Worm (Caenorhabditis elegans) whole organism, L4 larva: ENCODE data around the gene T19B10.5.

ENCODE experiments used
- F10B5.3 ChIP-seq: sonication (generic microtip); optimal IDR thresholded peaks from 2 replicates; lab custom pipeline; 2016; ENCODE audit warnings: mild to moderate bottlenecking, missing genetic modification characterization, missing compliant biosample characterization
- F44E2.7 ChIP-seq: fragments of 200-800 bp; sonication (Bioruptor generic); IDR thresholded peaks from 2 replicates; pipeline ENCODE4 v2.1.2; 2022; ENCODE audit warnings: missing genetic modification characterization, missing compliant biosample characterization
- T26A8.4 ChIP-seq: fragments of 200-800 bp; sonication (Bioruptor generic); IDR thresholded peaks from 2 replicates; pipeline ENCODE4 v1.3.6; 2022; ENCODE audit warnings: missing genetic modification characterization, missing compliant biosample characterization
- Y105C5A.15 ChIP-seq: fragments of 200-800 bp; sonication (Bioruptor generic); IDR thresholded peaks from 2 replicates; pipeline ENCODE4 v1.3.6; 2022; ENCODE audit warnings: missing genetic modification characterization, missing compliant biosample characterization
- Y48G9A.11 ChIP-seq: fragments of 200-800 bp; sonication (Bioruptor generic); IDR thresholded peaks from 2 replicates; pipeline ENCODE4 v1.3.6; 2022; ENCODE audit warnings: missing genetic modification reagents, missing genetic modification characterization, missing compliant biosample characterization
- Y5F2A.4 ChIP-seq: fragments of 200-800 bp; sonication (Bioruptor generic); optimal IDR thresholded peaks from 2 replicates; lab custom pipeline; 2018; ENCODE audit warnings: mild to moderate bottlenecking, missing genetic modification characterization, missing compliant biosample characterization
- ZK337.2 ChIP-seq: fragments of 200-800 bp; sonication (Bioruptor generic); IDR thresholded peaks from 2 replicates; pipeline ENCODE4 v1.3.6; 2022; ENCODE audit warnings: missing genetic modification reagents, missing genetic modification characterization, missing compliant biosample characterization
- aha-1 ChIP-seq: fragments of 150-350 bp; peaks from one replicate; lab custom pipeline; 2014; ENCODE audit warnings: missing biosample characterization, missing genetic modification characterization
- ceh-20 ChIP-seq: fragments of 200-800 bp; sonication (Bioruptor generic); IDR thresholded peaks from 2 replicates; pipeline ENCODE4 v1.3.6; 2022; ENCODE audit warnings: missing genetic modification reagents, missing genetic modification characterization, missing compliant biosample characterization
- ceh-28 ChIP-seq: fragments of 150-350 bp; optimal IDR thresholded peaks from 2 replicates; lab custom pipeline; 2014; ENCODE audit warnings: missing biosample characterization, missing genetic modification reagents, missing genetic modification characterization
- ceh-82 ChIP-seq: sonication (generic microtip); optimal IDR thresholded peaks from 2 replicates; lab custom pipeline; 2017; ENCODE audit warnings: missing biosample characterization, missing genetic modification characterization
- ctbp-1 ChIP-seq: fragments of 200-800 bp; sonication (Bioruptor generic); IDR thresholded peaks from 2 replicates; pipeline ENCODE4 v1.3.6; 2022; ENCODE audit warnings: missing genetic modification reagents, missing genetic modification characterization, missing compliant biosample characterization
- daf-16 ChIP-seq, 3 experiments: sonication (generic microtip); optimal IDR thresholded peaks; 2 replicates each; lab custom pipeline; 2016 to 2017; ENCODE audit warnings: missing genetic modification characterization in 3 of 3, missing genetic modification reagents in 3 of 3, mild to moderate bottlenecking in 2 of 3, missing compliant biosample characterization in 2 of 3, missing biosample characterization in 1 of 3, moderate library complexity in 1 of 3
- daf-19 ChIP-seq: fragments of 200-800 bp; sonication (Bioruptor generic); conservative IDR thresholded peaks from 2 replicates; pipeline ENCODE4 v1.3.6; 2022; ENCODE audit warnings: missing genetic modification characterization, missing compliant biosample characterization
- daf-8 ChIP-seq: fragments of 200-800 bp; sonication (Bioruptor generic); IDR thresholded peaks from 2 replicates; pipeline ENCODE4 v1.3.6; 2022; ENCODE audit warnings: missing genetic modification characterization, missing compliant biosample characterization
- duxl-1 ChIP-seq: sonication (generic microtip); optimal IDR thresholded peaks from 2 replicates; lab custom pipeline; 2016; ENCODE audit warnings: mild to moderate bottlenecking, missing genetic modification characterization, moderate library complexity, missing compliant biosample characterization; ENCODE audit not compliant: poor library complexity
- fkh-10 ChIP-seq: fragments of 150-350 bp; optimal IDR thresholded peaks from 2 replicates; lab custom pipeline; 2014; ENCODE audit warnings: missing biosample characterization, missing genetic modification reagents, missing genetic modification characterization
- fos-1 ChIP-seq: fragments of 150-350 bp; optimal IDR thresholded peaks from 2 replicates; lab custom pipeline; 2014; ENCODE audit warnings: missing biosample characterization, missing genetic modification characterization
- hif-1 ChIP-seq, 2 experiments: sonication (generic microtip); optimal IDR thresholded peaks; 2 replicates each; lab custom pipeline; 2016 to 2017; ENCODE audit warnings: missing compliant biosample characterization in 2 of 2, missing genetic modification characterization in 2 of 2, missing genetic modification reagents in 2 of 2, missing genotype in 2 of 2, mild to moderate bottlenecking in 1 of 2
- hlh-11 ChIP-seq: fragments of 200-800 bp; sonication (Bioruptor generic); optimal IDR thresholded peaks from 2 replicates; lab custom pipeline; 2018; ENCODE audit warnings: mild to moderate bottlenecking, missing genetic modification characterization, missing compliant biosample characterization
- lim-7 ChIP-seq: fragments of 200-800 bp; sonication (Bioruptor generic); IDR thresholded peaks from 2 replicates; pipeline ENCODE4 v1.3.6; 2022; ENCODE audit warnings: missing genetic modification characterization, missing compliant biosample characterization
- madf-5 ChIP-seq, 2 experiments: fragments of 200-800 bp; sonication (Bioruptor generic); IDR thresholded peaks; 2 replicates each; pipeline ENCODE4 v1.3.6; 2022; ENCODE audit warnings: missing compliant biosample characterization in 2 of 2, missing genetic modification characterization in 2 of 2
- madf-9 ChIP-seq: fragments of 200-800 bp; sonication (Bioruptor generic); conservative IDR thresholded peaks from 2 replicates; pipeline ENCODE4 v1.3.6; 2022; ENCODE audit warnings: missing genetic modification reagents, missing genetic modification characterization, missing compliant biosample characterization
- mdl-1 ChIP-seq, 2 experiments: fragments of 150-350 bp in 1 of 2; sonication (generic microtip) in 1 of 2; optimal IDR thresholded peaks; 2 replicates each; lab custom pipeline; 2014 to 2017; ENCODE audit warnings: missing biosample characterization in 2 of 2, missing genetic modification characterization in 2 of 2
- mxl-3 ChIP-seq: fragments of 200-800 bp; sonication (Bioruptor generic); optimal IDR thresholded peaks from 2 replicates; lab custom pipeline; 2018; ENCODE audit warnings: mild to moderate bottlenecking, missing genetic modification characterization, missing compliant biosample characterization
- nhr-102 ChIP-seq: sonication (generic microtip); optimal IDR thresholded peaks from 2 replicates; lab custom pipeline; 2016; ENCODE audit warnings: mild to moderate bottlenecking, missing genetic modification characterization, moderate library complexity, missing compliant biosample characterization
- nhr-25 ChIP-seq: sonication (generic microtip); optimal IDR thresholded peaks from 2 replicates; lab custom pipeline; 2017; ENCODE audit warnings: missing genetic modification characterization, mild to moderate bottlenecking, missing compliant biosample characterization, antibody characterized with exemption, moderate library complexity, borderline replicate concordance; ENCODE audit not compliant: insufficient read depth
- nhr-28 ChIP-seq: fragments of 150-350 bp; optimal IDR thresholded peaks from 2 replicates; lab custom pipeline; 2014; ENCODE audit warnings: missing biosample characterization, missing genetic modification characterization
- nhr-48 ChIP-seq: sonication (generic microtip); optimal IDR thresholded peaks from 2 replicates; lab custom pipeline; 2016; ENCODE audit warnings: mild to moderate bottlenecking, missing genetic modification characterization, missing compliant biosample characterization
- pha-4 ChIP-seq, 2 experiments: fragments of 150-350 bp in 1 of 2; fragments of 200-800 bp in 1 of 2; sonication (Bioruptor generic) in 1 of 2; IDR thresholded peaks in 1 of 2; optimal IDR thresholded peaks in 1 of 2; 2 replicates each; pipeline versions ENCODE4 v1.3.6 to Lab custom; 2014 to 2022; ENCODE audit warnings: missing genetic modification characterization in 2 of 2, missing genetic modification reagents in 2 of 2, missing biosample characterization in 1 of 2, missing compliant biosample characterization in 1 of 2
- php-3 ChIP-seq: fragments of 200-800 bp; sonication (Bioruptor generic); IDR thresholded peaks from 2 replicates; pipeline ENCODE4 v1.3.6; 2022; ENCODE audit warnings: missing genetic modification reagents, missing genetic modification characterization, missing compliant biosample characterization
- pqm-1 ChIP-seq: sonication (generic microtip); optimal IDR thresholded peaks from 2 replicates; lab custom pipeline; 2017; ENCODE audit warnings: missing biosample characterization, missing genetic modification characterization
- skn-1 ChIP-seq: fragments of 150-350 bp; optimal IDR thresholded peaks from 2 replicates; lab custom pipeline; 2014; ENCODE audit warnings: missing biosample characterization, missing genetic modification characterization
- snpc-1.2 ChIP-seq: fragments of 200-800 bp; sonication (Bioruptor generic); IDR thresholded peaks from 2 replicates; pipeline ENCODE4 v1.3.6; 2022; ENCODE audit warnings: missing genetic modification reagents, missing genetic modification characterization, missing compliant biosample characterization
- unc-130 ChIP-seq: sonication (generic microtip); optimal IDR thresholded peaks from 2 replicates; lab custom pipeline; 2016; ENCODE audit warnings: missing genetic modification reagents, missing genetic modification characterization, missing compliant biosample characterization
- unc-62 ChIP-seq, 3 experiments: fragments of 150-350 bp in 1 of 3; sonication (generic microtip); optimal IDR thresholded peaks in 2 of 3; peaks in 1 of 3; 1 replicate in 1 of 3; 2 replicates in 2 of 3; lab custom pipeline; 2014 to 2017; ENCODE audit warnings: missing biosample characterization in 3 of 3, missing genetic modification characterization in 3 of 3, missing genetic modification reagents in 3 of 3, missing genotype in 1 of 3
- zag-1 ChIP-seq: fragments of 150-350 bp; optimal IDR thresholded peaks from 2 replicates; lab custom pipeline; 2014; ENCODE audit warnings: missing biosample characterization, missing genetic modification characterization
- zip-11 ChIP-seq: fragments of 200-800 bp; sonication (Bioruptor generic); IDR thresholded peaks from 2 replicates; pipeline ENCODE4 v1.3.6; 2022; ENCODE audit warnings: missing genetic modification characterization, missing compliant biosample characterization

Gene T19B10.5

ce11 chrV:11199497-11199896 is 35.0 kb upstream of the T19B10.5 start:
- TF ChIP-seq snpc-1.2 (GFP tag; lab: Robert Waterston, UW): no peak
- no peak for TF ChIP-seq fkh-10 (GFP tag; lab: Kevin White, UChicago)
- TF ChIP-seq hif-1 (tag; optimal IDR thresholded peaks at IDR 0.05; lab: Kevin White, UChicago): no peak
- no peak for TF ChIP-seq aha-1 (tag; lab: Kevin White, UChicago)
- TF ChIP-seq duxl-1: no peak
- peak; percentile 5 for TF ChIP-seq mxl-3 (GFP tag; lab: Kevin White, UChicago)
- TF ChIP-seq nhr-28 (tag; lab: Kevin White, UChicago): no peak
- TF ChIP-seq madf-9 (GFP tag; lab: Robert Waterston, UW): no peak
- peak; percentile 63 for TF ChIP-seq nhr-25 (tag; lab: Kevin White, UChicago)
- no peak for TF ChIP-seq Y48G9A.11 (GFP tag; lab: Robert Waterston, UW)
- no peak for TF ChIP-seq T26A8.4 (GFP tag; lab: Robert Waterston, UW)
- TF ChIP-seq unc-130: no peak
- no peak for TF ChIP-seq mdl-1 (tag; optimal IDR thresholded peaks at IDR 0.05; lab: Kevin White, UChicago)
- TF ChIP-seq, all 104 proteins: peak for 2

ce11 chrV:11200316-11200715 is 34.1 kb upstream of the T19B10.5 start, which contains the start of gene K10D6.3:
K10D6.3 (plus strand) TSS chrV:11200616.
- peak; percentile 74 for TF ChIP-seq aha-1 (tag; lab: Kevin White, UChicago)
- TF ChIP-seq daf-8 (GFP tag; lab: Robert Waterston, UW): no peak

ce11 chrV:11201826-11202565 is 32.5 kb upstream of the T19B10.5 start, which contains the start of gene K10D6.4:
K10D6.4 (plus strand) TSS chrV:11201925.
- TF ChIP-seq ceh-20 (GFP tag; lab: Robert Waterston, UW) (0 out of 2 replicates have a peak, but pooled peaks have one; percentile 53), hlh-11 (tag; lab: Kevin White, UChicago) (peak; percentile 22), fos-1 (tag; lab: Kevin White, UChicago) (no peak), pqm-1 (tag; lab: Kevin White, UChicago) (peak; percentile 59), php-3 (GFP tag; lab: Robert Waterston, UW) (peak; percentile 90), nhr-28 (tag; lab: Kevin White, UChicago) (peak; percentile 60), skn-1 (tag; lab: Kevin White, UChicago) (no peak), madf-5 (GFP tag; IDR thresholded peaks at IDR 0.05; lab: Robert Waterston, UW) (no peak), F10B5.3 (no peak), ceh-28 (tag; lab: Kevin White, UChicago) (no peak), hif-1 (tag; optimal IDR thresholded peaks at IDR 0.05; lab: Kevin White, UChicago) (no peak), daf-16 (GFP tag; optimal IDR thresholded peaks at IDR 0.05; lab: Kevin White, UChicago) (no peak), daf-16 (tag; optimal IDR thresholded peaks at IDR 0.05; lab: Kevin White, UChicago) (peak; percentile 47), ctbp-1 (GFP tag; lab: Robert Waterston, UW) (no peak)

ce11 chrV:11204452-11204851 is 30.0 kb upstream of the T19B10.5 start:
- TF ChIP-seq nhr-48 (tag; lab: Kevin White, UChicago) (no peak), unc-62 (GFP tag; optimal IDR thresholded peaks at IDR 0.05 in 1 of 2; lab: Kevin White, UChicago) (peak in 1 of 2 experiments; percentile 58), unc-62 (tag; optimal IDR thresholded peaks at IDR 0.05; lab: Kevin White, UChicago) (no peak), nhr-28 (tag; lab: Kevin White, UChicago) (no peak)

ce11 chrV:11206467-11206866 is 28.0 kb upstream of the T19B10.5 start:
- TF ChIP-seq Y105C5A.15 (GFP tag; lab: Robert Waterston, UW) (no peak), pha-4 (GFP tag; IDR thresholded peaks at IDR 0.05; lab: Robert Waterston, UW) (no peak), pha-4 (tag; optimal IDR thresholded peaks at IDR 0.05; lab: Kevin White, UChicago) (no peak), ceh-82 (tag; lab: Kevin White, UChicago) (no peak), pqm-1 (tag; lab: Kevin White, UChicago) (no peak), ZK337.2 (no peak), Y5F2A.4 (GFP tag; lab: Kevin White, UChicago) (no peak), php-3 (GFP tag; lab: Robert Waterston, UW) (no peak), zag-1 (tag; lab: Kevin White, UChicago) (no peak), mxl-3 (GFP tag; lab: Kevin White, UChicago) (no peak), daf-19 (GFP tag; lab: Robert Waterston, UW) (no peak), mdl-1 (tag; optimal IDR thresholded peaks at IDR 0.05; lab: Kevin White, UChicago) (no peak), fos-1 (tag; lab: Kevin White, UChicago) (no peak), nhr-102 (tag; lab: Kevin White, UChicago) (no peak), daf-8 (GFP tag; lab: Robert Waterston, UW) (no peak), F10B5.3 (no peak), F44E2.7 (GFP tag; lab: Robert Waterston, UW) (no peak), zip-11 (GFP tag; lab: Robert Waterston, UW) (no peak), lim-7 (no peak)
